Fruit fly (Drosophila melanogaster): ENCODE measurements around the gene Grip.

DNA sequence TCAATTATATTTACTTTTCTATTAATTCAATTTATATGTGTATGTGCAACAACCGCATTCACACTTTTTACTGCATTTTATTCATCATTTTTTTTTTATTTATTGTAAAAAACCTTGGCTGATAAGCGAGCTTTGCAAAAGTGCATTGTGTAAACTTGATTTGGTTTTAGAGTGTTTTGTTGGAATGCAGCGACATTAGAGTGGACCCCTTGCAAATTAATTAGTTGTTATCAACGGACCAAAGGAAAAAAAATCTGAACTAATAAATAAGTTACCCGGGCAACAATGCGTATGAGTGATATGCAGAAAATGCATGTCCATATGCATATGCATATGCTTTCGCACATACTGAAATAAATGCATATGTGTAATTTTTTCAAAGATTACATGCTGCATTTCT is 45.1 kb upstream of the Grip start:
- TF ChIP-seq CG8478 (optimal IDR thresholded peaks at IDR 0.05) (no peak), CTCF (optimal IDR thresholded peaks at IDR 0.05) (no peak)

Measured in S2 (cell line).